Worm (Caenorhabditis elegans) whole organism, L1 larva: ENCODE measurements around the gene K10D11.6.

Source experiments
- C16A3.4 ChIP-seq: fragments of 150-350 bp; optimal IDR thresholded peaks from 2 replicates; lab custom pipeline; 2014; ENCODE audit warnings: missing biosample characterization, missing genetic modification characterization
- F16B12.6 ChIP-seq: fragments of 150-350 bp; optimal IDR thresholded peaks from 2 replicates; lab custom pipeline; 2014; ENCODE audit warnings: missing biosample characterization, missing genetic modification characterization
- Y116A8C.19 ChIP-seq: sonication (generic microtip); optimal IDR thresholded peaks from 2 replicates; lab custom pipeline; 2016; ENCODE audit warnings: missing compliant biosample characterization, missing genetic modification characterization, borderline replicate concordance
- aha-1 ChIP-seq: fragments of 150-350 bp; optimal IDR thresholded peaks from 2 replicates; lab custom pipeline; 2014; ENCODE audit warnings: missing biosample characterization, missing genetic modification characterization
- alr-1 ChIP-seq: fragments of 200-800 bp; sonication (Bioruptor generic); optimal IDR thresholded peaks from 2 replicates; lab custom pipeline; 2018; ENCODE audit warnings: borderline replicate concordance, mild to moderate bottlenecking, missing genetic modification characterization, missing compliant biosample characterization
- blmp-1 ChIP-seq: fragments of 150-350 bp; optimal IDR thresholded peaks from 2 replicates; lab custom pipeline; 2014; ENCODE audit warnings: missing biosample characterization, missing genetic modification characterization
- ceh-82 ChIP-seq, 3 experiments: fragments of 150-350 bp in 1 of 3; sonication (generic microtip) in 2 of 3; optimal IDR thresholded peaks; 2 replicates each; lab custom pipeline; 2014 to 2017; ENCODE audit warnings: missing biosample characterization in 3 of 3, missing genetic modification characterization in 3 of 3
- ces-1 ChIP-seq: fragments of 150-350 bp; optimal IDR thresholded peaks from 2 replicates; lab custom pipeline; 2014; ENCODE audit warnings: missing biosample characterization, missing genetic modification reagents, missing genetic modification characterization
- dpl-1 ChIP-seq, 3 experiments: fragments of 150-350 bp in 2 of 3; sonication (generic microtip) in 1 of 3; optimal IDR thresholded peaks; 2 replicates each; lab custom pipeline; 2014 to 2017; ENCODE audit warnings: missing biosample characterization in 3 of 3, missing genetic modification characterization in 3 of 3, missing genetic modification reagents in 3 of 3
- efl-1 ChIP-seq, 4 experiments: fragments of 150-350 bp; optimal IDR thresholded peaks in 3 of 4; peaks in 1 of 4; 1 replicate in 1 of 4; 2 replicates in 3 of 4; lab custom pipeline; 2014; ENCODE audit warnings: missing biosample characterization in 2 of 4, missing genetic modification characterization in 2 of 4, missing genetic modification reagents in 2 of 4
- egl-13 ChIP-seq: sonication (generic microtip); optimal IDR thresholded peaks from 2 replicates; lab custom pipeline; 2016; ENCODE audit warnings: missing genotype, missing genetic modification reagents, missing genetic modification characterization, missing compliant biosample characterization
- egl-27 ChIP-seq, 2 experiments: fragments of 150-350 bp in 1 of 2; sonication (generic microtip); optimal IDR thresholded peaks; 3 replicates each; lab custom pipeline; 2017 to 2018; ENCODE audit warnings: missing biosample characterization in 2 of 2, missing genetic modification characterization in 2 of 2, missing genetic modification reagents in 2 of 2
- elt-2 ChIP-seq: sonication (generic microtip); optimal IDR thresholded peaks from 2 replicates; lab custom pipeline; 2016; ENCODE audit warnings: missing genetic modification characterization, mild to moderate bottlenecking, inconsistent platforms, missing compliant biosample characterization, missing genetic modification reagents
- elt-3 ChIP-seq, 6 experiments: fragments of 150-350 bp in 1 of 6; sonication (generic microtip); optimal IDR thresholded peaks; 2 replicates each; lab custom pipeline; 2017 to 2018; ENCODE audit warnings: missing biosample characterization in 6 of 6, missing genetic modification characterization in 6 of 6, inconsistent platforms in 1 of 6
- ets-5 ChIP-seq: fragments of 200-800 bp; sonication (Bioruptor generic); IDR thresholded peaks from 2 replicates; pipeline ENCODE4 v1.3.6; 2022; ENCODE audit warnings: missing genetic modification characterization, missing compliant biosample characterization
- fkh-10 ChIP-seq: sonication (generic microtip); optimal IDR thresholded peaks from 2 replicates; lab custom pipeline; 2017; ENCODE audit warnings: missing biosample characterization, missing genetic modification reagents, missing genetic modification characterization
- fkh-8 ChIP-seq: sonication (generic microtip); optimal IDR thresholded peaks from 2 replicates; lab custom pipeline; 2016; ENCODE audit warnings: mild to moderate bottlenecking, missing genetic modification characterization, missing compliant biosample characterization
- hlh-17 ChIP-seq: fragments of 200-800 bp; sonication (Bioruptor generic); optimal IDR thresholded peaks from 2 replicates; lab custom pipeline; 2018; ENCODE audit warnings: missing genetic modification characterization, mild to moderate bottlenecking, missing compliant biosample characterization, moderate library complexity, borderline replicate concordance
- irx-1 ChIP-seq: sonication (generic microtip); optimal IDR thresholded peaks from 2 replicates; lab custom pipeline; 2016; ENCODE audit warnings: missing genetic modification characterization, missing compliant biosample characterization
- isw-1 ChIP-seq: fragments of 200-800 bp; sonication (Bioruptor generic); IDR thresholded peaks from 2 replicates; pipeline ENCODE4 v1.3.6; 2022; ENCODE audit warnings: missing genetic modification characterization, missing compliant biosample characterization
- lin-14 ChIP-seq: fragments of 200-800 bp; sonication (Bioruptor generic); optimal IDR thresholded peaks from 2 replicates; lab custom pipeline; 2018; ENCODE audit warnings: mild to moderate bottlenecking, missing genetic modification characterization, moderate library complexity, missing compliant biosample characterization
- lin-15B ChIP-seq: fragments of 150-350 bp; sonication (generic microtip); optimal IDR thresholded peaks from 3 replicates; lab custom pipeline; 2014; ENCODE audit warnings: missing biosample characterization, missing genetic modification characterization
- lin-35 ChIP-seq, 2 experiments: fragments of 150-350 bp; optimal IDR thresholded peaks; 2 replicates each; lab custom pipeline; 2014; ENCODE audit warnings: missing biosample characterization in 2 of 2, missing genetic modification characterization in 2 of 2, missing genetic modification reagents in 2 of 2
- lir-3 ChIP-seq: sonication (generic microtip); optimal IDR thresholded peaks from 2 replicates; lab custom pipeline; 2016; ENCODE audit warnings: mild to moderate bottlenecking, missing genetic modification characterization, moderate library complexity, missing compliant biosample characterization; ENCODE audit not compliant: poor library complexity
- lsy-2 ChIP-seq, 2 experiments: fragments of 150-350 bp; optimal IDR thresholded peaks; 2 replicates each; lab custom pipeline; 2014; ENCODE audit warnings: missing biosample characterization in 2 of 2, missing genetic modification characterization in 2 of 2
- mep-1 ChIP-seq: fragments of 150-350 bp; optimal IDR thresholded peaks from 2 replicates; lab custom pipeline; 2014; ENCODE audit warnings: missing biosample characterization, missing genetic modification characterization
- nhr-20 ChIP-seq: sonication (generic microtip); optimal IDR thresholded peaks from 2 replicates; lab custom pipeline; 2016; ENCODE audit warnings: mild to moderate bottlenecking, missing genetic modification characterization, missing compliant biosample characterization
- nhr-47 ChIP-seq: sonication (generic microtip); optimal IDR thresholded peaks from 2 replicates; lab custom pipeline; 2016; ENCODE audit warnings: mild to moderate bottlenecking, missing genetic modification characterization, moderate library complexity, missing compliant biosample characterization
- nhr-71 ChIP-seq: sonication (generic microtip); optimal IDR thresholded peaks from 2 replicates; lab custom pipeline; 2016; ENCODE audit warnings: mild to moderate bottlenecking, missing genetic modification characterization, moderate library complexity, missing compliant biosample characterization
- nhr-90 ChIP-seq: sonication (generic microtip); optimal IDR thresholded peaks from 2 replicates; lab custom pipeline; 2016; ENCODE audit warnings: mild to moderate bottlenecking, missing genetic modification characterization, missing compliant biosample characterization; ENCODE audit not compliant: poor library complexity
- pag-3 ChIP-seq: sonication (generic microtip); optimal IDR thresholded peaks from 2 replicates; lab custom pipeline; 2017; ENCODE audit warnings: missing genetic modification characterization, mild to moderate bottlenecking, missing compliant biosample characterization, antibody characterized with exemption, borderline replicate concordance; ENCODE audit not compliant: insufficient read depth
- pax-3 ChIP-seq: fragments of 200-800 bp; sonication (Bioruptor generic); optimal IDR thresholded peaks from 2 replicates; lab custom pipeline; 2018; ENCODE audit warnings: mild to moderate bottlenecking, missing genetic modification characterization, moderate library complexity, missing compliant biosample characterization
- snpc-4 ChIP-seq: fragments of 150-350 bp; optimal IDR thresholded peaks from 2 replicates; lab custom pipeline; 2014; ENCODE audit warnings: missing biosample characterization, missing genetic modification characterization
- swsn-7 ChIP-seq: sonication (generic microtip); optimal IDR thresholded peaks from 2 replicates; lab custom pipeline; 2016; ENCODE audit warnings: missing genetic modification characterization, missing compliant biosample characterization
- tbx-2 ChIP-seq: sonication (generic microtip); optimal IDR thresholded peaks from 2 replicates; lab custom pipeline; 2016; ENCODE audit warnings: missing genetic modification characterization, missing compliant biosample characterization
- tlp-1 ChIP-seq: fragments of 150-350 bp; optimal IDR thresholded peaks from 2 replicates; lab custom pipeline; 2014; ENCODE audit warnings: missing biosample characterization, missing genetic modification characterization
- unc-130 ChIP-seq: fragments of 150-350 bp; optimal IDR thresholded peaks from 2 replicates; lab custom pipeline; 2017; ENCODE audit warnings: missing biosample characterization, missing genetic modification characterization, inconsistent platforms
- unc-30 ChIP-seq: sonication (generic microtip); optimal IDR thresholded peaks from 2 replicates; lab custom pipeline; 2017; ENCODE audit warnings: missing biosample characterization, missing genetic modification characterization
- unc-86 ChIP-seq: sonication (generic microtip); optimal IDR thresholded peaks from 2 replicates; lab custom pipeline; 2016; ENCODE audit warnings: missing genetic modification characterization, missing compliant biosample characterization
- unc-98 ChIP-seq: fragments of 200-800 bp; sonication (Bioruptor generic); IDR thresholded peaks from 2 replicates; pipeline ENCODE4 v1.3.6; 2022; ENCODE audit warnings: missing genetic modification characterization, missing compliant biosample characterization
- vab-15 ChIP-seq: sonication (generic microtip); optimal IDR thresholded peaks from 2 replicates; lab custom pipeline; 2017; ENCODE audit warnings: missing genotype, mild to moderate bottlenecking, missing genetic modification characterization, missing compliant biosample characterization
- xbp-1 ChIP-seq: sonication (generic microtip); optimal IDR thresholded peaks from 2 replicates; lab custom pipeline; 2016; ENCODE audit warnings: missing genetic modification characterization, missing compliant biosample characterization
- zag-1 ChIP-seq: fragments of 150-350 bp; optimal IDR thresholded peaks from 2 replicates; lab custom pipeline; 2014; ENCODE audit warnings: missing biosample characterization, missing genetic modification characterization
- ztf-11 ChIP-seq, 2 experiments: sonication (generic microtip); optimal IDR thresholded peaks; 2 replicates each; lab custom pipeline; 2016 to 2017; ENCODE audit warnings: missing genetic modification characterization in 2 of 2, missing biosample characterization in 1 of 2, missing compliant biosample characterization in 1 of 2
- ztf-4 ChIP-seq: fragments of 150-350 bp; optimal IDR thresholded peaks from 2 replicates; lab custom pipeline; 2014; ENCODE audit warnings: missing biosample characterization, missing genetic modification characterization

K10D11.6 gene

DNA sequence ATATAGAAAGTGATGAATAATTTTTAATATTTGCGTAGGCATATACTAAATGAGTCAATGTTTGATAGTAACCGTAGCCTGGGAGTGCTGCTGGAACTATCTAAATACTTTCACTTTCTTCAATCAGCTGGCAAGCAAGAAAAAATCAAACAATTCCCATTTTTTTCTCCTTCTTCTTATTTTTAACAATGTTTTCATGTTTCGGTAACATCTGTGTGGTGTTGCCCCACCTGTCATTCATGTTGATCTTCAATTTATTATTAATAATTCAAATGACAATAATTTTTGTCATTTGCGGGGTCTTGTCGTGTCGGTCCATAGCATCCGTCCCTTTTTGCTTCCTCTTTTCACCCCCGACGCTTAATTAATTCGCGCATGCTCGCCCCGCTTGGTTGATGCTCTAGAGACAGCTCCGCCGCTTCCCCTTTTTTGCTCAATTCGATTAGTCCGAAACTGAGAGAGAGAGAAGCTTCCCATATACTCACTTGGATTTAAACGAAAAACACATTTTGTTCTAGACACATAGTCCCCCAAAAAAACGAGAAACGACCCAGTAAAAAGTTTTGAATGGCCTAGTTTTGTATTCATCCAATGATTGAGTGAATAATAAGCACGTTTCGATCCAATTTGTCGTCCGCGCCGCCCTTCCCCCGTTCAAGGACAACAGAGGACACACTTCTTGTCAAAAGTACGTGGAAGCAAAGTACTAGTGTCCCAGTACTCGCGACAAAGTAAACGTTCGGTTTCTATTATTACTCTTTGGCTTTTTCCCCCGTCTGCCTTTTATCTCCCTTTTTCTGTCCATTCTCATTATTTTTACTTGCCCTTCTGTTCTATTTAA lies 38.8 kb upstream of the K10D11.6 start:
- TF ChIP-seq tlp-1 (no peak), aha-1 (tag; lab: Kevin White, UChicago) (no peak), nhr-71 (tag; lab: Kevin White, UChicago) (peak; percentile 23), snpc-4 (tag; lab: Kevin White, UChicago) (no peak), ztf-4 (tag; lab: Kevin White, UChicago) (no peak), unc-86 (peak; percentile 1), elt-2 (tag; lab: Kevin White, UChicago) (no peak), unc-98 (GFP tag; lab: Robert Waterston, UW) (no peak), lin-35 (GFP tag; optimal IDR thresholded peaks at IDR 0.05; lab: Kevin White, UChicago) (no peak), pag-3 (tag; lab: Kevin White, UChicago) (no peak), nhr-20 (tag; lab: Kevin White, UChicago) (no peak), egl-13 (tag; lab: Kevin White, UChicago) (peak; percentile 63), hlh-17 (no peak), elt-3 (tag; optimal IDR thresholded peaks at IDR 0.05; lab: Kevin White, UChicago) (no peak), lin-14 (GFP tag; lab: Kevin White, UChicago) (peak; percentile 70), lir-3 (tag; lab: Kevin White, UChicago) (no peak), C16A3.4 (tag; lab: Kevin White, UChicago) (no peak), Y116A8C.19 (no peak), fkh-8 (tag; lab: Kevin White, UChicago) (peak; percentile 8), zag-1 (no peak), efl-1 (optimal IDR thresholded peaks at IDR 0.05; lab: Kevin White, UChicago) (no peak), efl-1 (GFP tag; optimal IDR thresholded peaks at IDR 0.05 in 1 of 2; lab: Kevin White, UChicago) (no peak), ztf-11 (tag; optimal IDR thresholded peaks at IDR 0.05; lab: Kevin White, UChicago) (peak in 1 of 2 experiments; percentile 15), isw-1 (GFP tag; lab: Robert Waterston, UW) (no peak), ces-1 (no peak), tbx-2 (tag; lab: Kevin White, UChicago) (peak; percentile 42), unc-30 (tag; lab: Kevin White, UChicago) (no peak)

DNA sequence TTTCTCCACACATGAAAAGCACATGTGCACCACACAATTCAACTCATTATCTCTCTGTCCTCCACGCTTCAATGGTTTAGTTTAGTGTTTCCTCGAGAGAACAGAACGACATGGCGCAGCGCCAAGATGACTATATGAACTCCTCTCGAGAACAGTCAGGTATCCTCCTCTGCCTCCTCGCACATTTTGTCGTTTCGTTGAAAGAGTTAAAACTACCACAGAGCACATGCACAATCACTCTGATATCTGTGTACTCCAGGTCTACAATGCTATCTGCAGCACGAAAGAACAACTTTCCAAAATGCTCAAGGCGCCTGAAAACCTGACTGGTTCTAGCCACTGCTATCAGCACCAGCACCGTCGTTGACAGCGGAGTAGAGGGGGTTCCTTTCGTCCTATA lies 37.5 kb upstream of the K10D11.6 start:
- TF ChIP-seq irx-1 (tag; lab: Kevin White, UChicago) (no peak), nhr-90 (tag; lab: Kevin White, UChicago) (no peak), ets-5 (GFP tag; lab: Robert Waterston, UW) (no peak), nhr-47 (tag; lab: Kevin White, UChicago) (no peak), F16B12.6 (no peak), hlh-17 (no peak), elt-2 (tag; lab: Kevin White, UChicago) (peak; percentile 75), C16A3.4 (tag; lab: Kevin White, UChicago) (no peak), dpl-1 (GFP tag; optimal IDR thresholded peaks at IDR 0.05; lab: Kevin White, UChicago) (no peak), alr-1 (tag; lab: Kevin White, UChicago) (no peak), efl-1 (optimal IDR thresholded peaks at IDR 0.05; lab: Kevin White, UChicago) (no peak), efl-1 (GFP tag; optimal IDR thresholded peaks at IDR 0.05 in 1 of 2; lab: Kevin White, UChicago) (peak in 1 of 2 experiments; percentile 70), lin-15B (tag; lab: Kevin White, UChicago) (no peak), unc-130 (tag; lab: Kevin White, UChicago) (no peak), unc-98 (GFP tag; lab: Robert Waterston, UW) (no peak)

ce11 chrIV:13025853-13026343 lies 36.6 kb upstream of the K10D11.6 start:
- TF ChIP-seq blmp-1 (tag; lab: Kevin White, UChicago) (no peak), nhr-71 (tag; lab: Kevin White, UChicago) (peak; percentile 60), lsy-2 (tag; optimal IDR thresholded peaks at IDR 0.05; lab: Kevin White, UChicago) (peak in 1 of 2 experiments; percentile 48), isw-1 (GFP tag; lab: Robert Waterston, UW) (0 out of 2 replicates have a peak, but pooled peaks have one; percentile 9), egl-13 (tag; lab: Kevin White, UChicago) (peak; percentile 12), pax-3 (tag; lab: Kevin White, UChicago) (no peak), egl-27 (tag; optimal IDR thresholded peaks at IDR 0.05; lab: Kevin White, UChicago) (no peak), fkh-10 (peak; percentile 69), vab-15 (tag; lab: Kevin White, UChicago) (no peak), ceh-82 (tag; optimal IDR thresholded peaks at IDR 0.05; lab: Kevin White, UChicago) (peak in 2 of 3 experiments; percentile 8 to 46), fkh-8 (tag; lab: Kevin White, UChicago) (peak; percentile 85), mep-1 (tag; lab: Kevin White, UChicago) (no peak), xbp-1 (tag; lab: Kevin White, UChicago) (peak; percentile 13), ces-1 (no peak), swsn-7 (tag; lab: Kevin White, UChicago) (peak; percentile 44)
